Worm (Caenorhabditis elegans) whole organism, L4 larva: ENCODE results near the gene C50H2.7.

Experiments
- aly-2 ChIP-seq: sonication (generic microtip); optimal IDR thresholded peaks from 2 replicates; lab custom pipeline; 2018; ENCODE audit warnings: missing biosample characterization, missing genetic modification characterization
- ceh-82 ChIP-seq: sonication (generic microtip); optimal IDR thresholded peaks from 2 replicates; lab custom pipeline; 2017; ENCODE audit warnings: missing biosample characterization, missing genetic modification characterization
- dmd-9 ChIP-seq: fragments of 200-800 bp; sonication (Bioruptor generic); IDR thresholded peaks from 2 replicates; pipeline ENCODE4 v1.3.6; 2022; ENCODE audit warnings: missing genetic modification reagents, missing genetic modification characterization, missing compliant biosample characterization
- gei-8 ChIP-seq: fragments of 200-800 bp; sonication (Bioruptor generic); optimal IDR thresholded peaks from 2 replicates; lab custom pipeline; 2018; ENCODE audit warnings: mild to moderate bottlenecking, missing genetic modification characterization, missing compliant biosample characterization
- hlh-11 ChIP-seq: fragments of 200-800 bp; sonication (Bioruptor generic); optimal IDR thresholded peaks from 2 replicates; lab custom pipeline; 2018; ENCODE audit warnings: mild to moderate bottlenecking, missing genetic modification characterization, missing compliant biosample characterization
- hmg-1.1 ChIP-seq: fragments of 200-800 bp; sonication (Bioruptor generic); IDR thresholded peaks from 2 replicates; pipeline ENCODE4 v1.3.6; 2022; ENCODE audit warnings: missing genetic modification reagents, missing genetic modification characterization, missing compliant biosample characterization
- lin-29 ChIP-seq: fragments of 200-800 bp; sonication (Bioruptor generic); IDR thresholded peaks from 2 replicates; pipeline ENCODE4 v1.3.6; 2022; ENCODE audit warnings: missing genetic modification reagents, missing genetic modification characterization, missing compliant biosample characterization
- lin-39 ChIP-seq: fragments of 150-350 bp; optimal IDR thresholded peaks from 2 replicates; lab custom pipeline; 2014; ENCODE audit warnings: missing biosample characterization, missing genetic modification reagents, missing genetic modification characterization
- nhr-111 ChIP-seq: fragments of 200-800 bp; sonication (Bioruptor generic); optimal IDR thresholded peaks from 2 replicates; lab custom pipeline; 2018; ENCODE audit warnings: mild to moderate bottlenecking, missing genetic modification characterization, missing compliant biosample characterization
- nhr-237 ChIP-seq: sonication (generic microtip); optimal IDR thresholded peaks from 2 replicates; lab custom pipeline; 2017; ENCODE audit warnings: missing biosample characterization, missing genetic modification characterization
- nhr-42 ChIP-seq: fragments of 200-800 bp; sonication (Bioruptor generic); IDR thresholded peaks from 2 replicates; pipeline ENCODE4 v1.3.6; 2022; ENCODE audit warnings: missing genetic modification characterization, missing compliant biosample characterization
- nhr-76 ChIP-seq: fragments of 150-350 bp; optimal IDR thresholded peaks from 2 replicates; lab custom pipeline; 2014; ENCODE audit warnings: missing biosample characterization, missing genetic modification characterization
- rbr-2 ChIP-seq: sonication (generic microtip); optimal IDR thresholded peaks from 2 replicates; lab custom pipeline; 2016; ENCODE audit warnings: missing genotype, missing genetic modification characterization, missing compliant biosample characterization
- spr-3 ChIP-seq: fragments of 200-800 bp; sonication (Bioruptor generic); optimal IDR thresholded peaks from 2 replicates; lab custom pipeline; 2018; ENCODE audit warnings: mild to moderate bottlenecking, missing genetic modification characterization, missing compliant biosample characterization
- unc-62 ChIP-seq, 3 experiments: fragments of 150-350 bp in 1 of 3; sonication (generic microtip); optimal IDR thresholded peaks in 2 of 3; peaks in 1 of 3; 1 replicate in 1 of 3; 2 replicates in 2 of 3; lab custom pipeline; 2014 to 2017; ENCODE audit warnings: missing biosample characterization in 3 of 3, missing genetic modification characterization in 3 of 3, missing genetic modification reagents in 3 of 3, missing genotype in 1 of 3
- zip-2 ChIP-seq: fragments of 150-350 bp; optimal IDR thresholded peaks from 2 replicates; lab custom pipeline; 2014; ENCODE audit warnings: missing biosample characterization, missing genetic modification characterization
- ztf-7 ChIP-seq: fragments of 150-350 bp; optimal IDR thresholded peaks from 2 replicates; lab custom pipeline; 2014; ENCODE audit warnings: missing biosample characterization, missing genetic modification characterization

C50H2.7 gene

ce11 chrV:9970119-9970518 is 47.5 kb downstream of the C50H2.7 start (continued):
- TF ChIP-seq nhr-111 (GFP tag; lab: Kevin White, UChicago): peak; percentile 94
- peak; percentile 69 for TF ChIP-seq hlh-11 (tag; lab: Kevin White, UChicago)
- peak; percentile 95 for TF ChIP-seq gei-8 (GFP tag; lab: Kevin White, UChicago)
- TF ChIP-seq unc-62 (GFP tag; optimal IDR thresholded peaks at IDR 0.05 in 1 of 2; lab: Kevin White, UChicago): no peak
- no peak for TF ChIP-seq unc-62 (tag; optimal IDR thresholded peaks at IDR 0.05; lab: Kevin White, UChicago)
- peak; percentile 57; the same call in 1 of the 2 replicates for TF ChIP-seq lin-29
- no peak; the same call in 1 of the 2 replicates for TF ChIP-seq dmd-9 (GFP tag; lab: Robert Waterston, UW)
- TF ChIP-seq nhr-237 (tag; lab: Kevin White, UChicago): no peak
- TF ChIP-seq nhr-42 (GFP tag; lab: Robert Waterston, UW): peak; percentile 92
- no peak for TF ChIP-seq aly-2 (tag; lab: Kevin White, UChicago)
- no peak for TF ChIP-seq lin-39
- TF ChIP-seq ztf-7 (tag; lab: Kevin White, UChicago): peak; percentile 66
- peak; percentile 93 for TF ChIP-seq hmg-1.1 (GFP tag; lab: Robert Waterston, UW)
- no peak for TF ChIP-seq nhr-76 (tag; lab: Kevin White, UChicago)
- peak; percentile 57 for TF ChIP-seq zip-2 (tag; lab: Kevin White, UChicago)
- peak; percentile 87 for TF ChIP-seq spr-3 (GFP tag; lab: Kevin White, UChicago)
- peak; percentile 82 for TF ChIP-seq rbr-2 (tag; lab: Kevin White, UChicago)
- TF ChIP-seq ceh-82 (tag; lab: Kevin White, UChicago): no peak
- TF ChIP-seq, all 104 proteins: peak for 71
